Worm (Caenorhabditis elegans) whole organism, L4/young adult: Measurements from ENCODE around the gene srh-48.

Experiments used
- dao-5 ChIP-seq: sonication (generic microtip); optimal IDR thresholded peaks from 2 replicates; lab custom pipeline; 2016; ENCODE audit warnings: missing genotype, missing genetic modification characterization, moderate library complexity, missing compliant biosample characterization
- him-1 ChIP-seq: sonication (generic microtip); optimal IDR thresholded peaks from 2 replicates; lab custom pipeline; 2016; ENCODE audit warnings: missing genotype, missing genetic modification reagents, missing genetic modification characterization, missing compliant biosample characterization

- no peak for TF ChIP-seq him-1
- TF ChIP-seq dao-5 (tag; lab: Kevin White, UChicago) = no peak
These were observed 12.8 kb downstream of the srh-48 start, which contains the start of gene lido-17 for ce11 chrII:9392724-9393123.
